Fruit fly (Drosophila melanogaster) whole organism, embryonic: ENCODE measurements around the gene Mrp5.

Experiments
- Aef1 ChIP-seq: fragments of 200-800 bp; sonication (Bioruptor generic); IDR thresholded peaks from 3 replicates; pipeline ENCODE4 v1.3.6; 2022; ENCODE audit warnings: missing biosample characterization, missing genetic modification characterization
- Bgb ChIP-seq: fragments of 200-800 bp; sonication (Bioruptor generic); IDR thresholded peaks from 2 replicates; pipeline ENCODE4 v1.3.6; 2022; ENCODE audit warnings: missing biosample characterization, missing genetic modification characterization; ENCODE audit not compliant: partially characterized antibody
- CG10462 ChIP-seq: fragments of 200-800 bp; sonication (Bioruptor generic); optimal IDR thresholded peaks from 2 replicates; lab custom pipeline; 2016; ENCODE audit warnings: missing biosample characterization, missing genetic modification characterization
- CG10543 ChIP-seq: fragments of 200-800 bp; sonication (Bioruptor generic); optimal IDR thresholded peaks from 3 replicates; lab custom pipeline; 2017; ENCODE audit warnings: missing biosample characterization, mild to moderate bottlenecking, missing genetic modification characterization, moderate library complexity
- CG11085 ChIP-seq: fragments of 200-800 bp; sonication (Bioruptor generic); IDR thresholded peaks from 2 replicates; pipeline ENCODE4 v1.3.6; 2022; ENCODE audit warnings: missing biosample characterization, missing genetic modification characterization
- CG11723 ChIP-seq: fragments of 200-800 bp; sonication (Bioruptor generic); optimal IDR thresholded peaks from 2 replicates; lab custom pipeline; 2017; ENCODE audit warnings: missing biosample characterization, mild to moderate bottlenecking, missing genetic modification characterization
- CG14667 ChIP-seq: fragments of 200-800 bp; sonication (Bioruptor generic); IDR thresholded peaks from 2 replicates; pipeline ENCODE4 v1.3.6; 2022; ENCODE audit warnings: missing biosample characterization, missing genetic modification characterization
- CG14710 ChIP-seq: fragments of 200-800 bp; sonication (Bioruptor generic); optimal IDR thresholded peaks from 3 replicates; lab custom pipeline; 2019; ENCODE audit warnings: missing biosample characterization, mild to moderate bottlenecking, missing genetic modification characterization, moderate library complexity
- CG14860 ChIP-seq: fragments of 200-800 bp; sonication (Bioruptor generic); IDR thresholded peaks from 3 replicates; pipeline ENCODE4 v1.3.6; 2022; ENCODE audit warnings: missing biosample characterization, missing genetic modification characterization; ENCODE audit not compliant: partially characterized antibody
- CG15011 ChIP-seq: fragments of 200-800 bp; sonication (Bioruptor generic); optimal IDR thresholded peaks from 3 replicates; lab custom pipeline; 2018; ENCODE audit warnings: missing biosample characterization, mild to moderate bottlenecking, missing genetic modification characterization
- CG1529 ChIP-seq: fragments of 200-800 bp; sonication (Bioruptor generic); optimal IDR thresholded peaks from 3 replicates; lab custom pipeline; 2018; ENCODE audit warnings: missing biosample characterization, missing genetic modification characterization
- CG15601 ChIP-seq: fragments of 200-800 bp; sonication (Bioruptor generic); optimal IDR thresholded peaks from 3 replicates; lab custom pipeline; 2019; ENCODE audit warnings: missing biosample characterization, mild to moderate bottlenecking, missing genetic modification characterization, moderate library complexity
- CG1603 ChIP-seq: fragments of 200-800 bp; sonication (Bioruptor generic); optimal IDR thresholded peaks from 2 replicates; lab custom pipeline; 2019; ENCODE audit warnings: missing biosample characterization, mild to moderate bottlenecking, missing genetic modification characterization, moderate library complexity
- CG1792 ChIP-seq: fragments of 200-800 bp; sonication (Bioruptor generic); optimal IDR thresholded peaks from 2 replicates; lab custom pipeline; 2016; ENCODE audit warnings: missing biosample characterization, missing genetic modification characterization
- CG2129 ChIP-seq: fragments of 200-800 bp; sonication (Bioruptor generic); IDR thresholded peaks from 2 replicates; pipeline ENCODE4 v1.3.6; 2022; ENCODE audit warnings: missing biosample characterization, missing genetic modification characterization; ENCODE audit not compliant: partially characterized antibody
- CG2712 ChIP-seq: fragments of 200-800 bp; optimal IDR thresholded peaks from 3 replicates; lab custom pipeline; 2019; ENCODE audit warnings: missing biosample characterization, mild to moderate bottlenecking, missing genetic modification characterization, moderate library complexity
- CG3995 ChIP-seq: fragments of 200-800 bp; sonication (Bioruptor generic); optimal IDR thresholded peaks from 3 replicates; lab custom pipeline; 2016; ENCODE audit warnings: missing biosample characterization, missing genetic modification characterization
- CG42726 ChIP-seq: fragments of 200-800 bp; sonication (Bioruptor generic); IDR thresholded peaks from 2 replicates; pipeline ENCODE4 v1.3.6; 2022; ENCODE audit warnings: missing biosample characterization, missing genetic modification characterization; ENCODE audit not compliant: partially characterized antibody
- CG4360 ChIP-seq: fragments of 200-800 bp; sonication (Bioruptor generic); IDR thresholded peaks from 2 replicates; pipeline ENCODE4 v1.3.6; 2022; ENCODE audit warnings: missing biosample characterization, missing genetic modification characterization
- CG8944 ChIP-seq: fragments of 200-800 bp; sonication (Bioruptor generic); optimal IDR thresholded peaks from 3 replicates; lab custom pipeline; 2016; ENCODE audit warnings: missing biosample characterization, missing genetic modification characterization
- D19B ChIP-seq: fragments of 200-800 bp; sonication (Bioruptor generic); optimal IDR thresholded peaks from 2 replicates; lab custom pipeline; 2017; ENCODE audit warnings: missing biosample characterization, mild to moderate bottlenecking, missing genetic modification characterization
- Doc2 ChIP-seq: fragments of 200-800 bp; sonication (Bioruptor generic); IDR thresholded peaks from 2 replicates; pipeline ENCODE4 v1.3.6; 2022; ENCODE audit warnings: missing biosample characterization, missing genetic modification characterization
- Dref ChIP-seq: fragments of 200-800 bp; sonication (Bioruptor generic); IDR thresholded peaks from 2 replicates; pipeline ENCODE4 v1.3.6; 2022; ENCODE audit warnings: missing biosample characterization, missing genetic modification characterization
- E2f1 ChIP-seq: fragments of 200-800 bp; sonication (Bioruptor generic); IDR thresholded peaks from 2 replicates; pipeline ENCODE4 v1.3.6; 2022; ENCODE audit warnings: missing biosample characterization, missing genetic modification characterization
- Fer2 ChIP-seq: fragments of 200-800 bp; sonication (Bioruptor generic); optimal IDR thresholded peaks from 2 replicates; lab custom pipeline; 2018; ENCODE audit warnings: missing biosample characterization, mild to moderate bottlenecking, missing genetic modification characterization, moderate library complexity
- HLH4C ChIP-seq: fragments of 200-800 bp; sonication (Bioruptor generic); IDR thresholded peaks from 3 replicates; pipeline ENCODE4 v1.3.6; 2022; ENCODE audit warnings: missing biosample characterization, missing genetic modification characterization; ENCODE audit not compliant: partially characterized antibody
- Hr39 ChIP-seq: fragments of >200 bp; optimal IDR thresholded peaks from 2 replicates; lab custom pipeline; 2017
- Hr51 ChIP-seq, 2 experiments: fragments of 200-800 bp; sonication (Bioruptor generic); optimal IDR thresholded peaks; 2 replicates in 1 of 2; 3 replicates in 1 of 2; lab custom pipeline; 2016 to 2018; ENCODE audit warnings: missing biosample characterization in 2 of 2, missing genetic modification characterization in 2 of 2, mild to moderate bottlenecking in 1 of 2, moderate library complexity in 1 of 2
- Meics ChIP-seq: fragments of 200-800 bp; sonication (Bioruptor generic); optimal IDR thresholded peaks from 2 replicates; lab custom pipeline; 2017; ENCODE audit warnings: missing biosample characterization, mild to moderate bottlenecking, missing genetic modification characterization
- Mrtf ChIP-seq: fragments of 200-800 bp; sonication (Bioruptor generic); IDR thresholded peaks from 3 replicates; pipeline ENCODE4 v1.3.6; 2022; ENCODE audit warnings: missing biosample characterization, missing genetic modification characterization
- Opbp ChIP-seq: fragments of 200-800 bp; sonication (Bioruptor generic); IDR thresholded peaks from 3 replicates; pipeline ENCODE4 v1.3.6; 2022; ENCODE audit warnings: missing biosample characterization, missing genetic modification characterization; ENCODE audit not compliant: partially characterized antibody
- Sox102F ChIP-seq: fragments of 200-800 bp; sonication (Bioruptor generic); optimal IDR thresholded peaks from 2 replicates; lab custom pipeline; 2018; ENCODE audit warnings: missing biosample characterization, mild to moderate bottlenecking, missing genetic modification characterization, moderate library complexity
- TFAM ChIP-seq: fragments of 200-800 bp; sonication (Bioruptor generic); optimal IDR thresholded peaks from 2 replicates; lab custom pipeline; 2017; ENCODE audit warnings: missing biosample characterization, missing genetic modification characterization, inconsistent platforms
- Xrp1 ChIP-seq: fragments of 200-800 bp; sonication (Bioruptor generic); IDR thresholded peaks from 2 replicates; pipeline ENCODE4 v1.3.6; 2022; ENCODE audit warnings: missing biosample characterization, missing genetic modification characterization
- dmrt11E ChIP-seq: fragments of 200-800 bp; sonication (Bioruptor generic); optimal IDR thresholded peaks from 3 replicates; lab custom pipeline; 2018; ENCODE audit warnings: missing biosample characterization, mild to moderate bottlenecking, missing genetic modification characterization, moderate library complexity
- dmrt99B ChIP-seq: fragments of 200-800 bp; sonication (Bioruptor generic); optimal IDR thresholded peaks from 2 replicates; lab custom pipeline; 2018; ENCODE audit warnings: missing biosample characterization, mild to moderate bottlenecking, missing genetic modification characterization, moderate library complexity
- emc ChIP-seq: fragments of 200-800 bp; sonication (Bioruptor generic); optimal IDR thresholded peaks from 2 replicates; lab custom pipeline; 2016; ENCODE audit warnings: missing biosample characterization, missing genetic modification characterization
- eve ChIP-seq, 2 experiments: fragments of >200 bp; optimal IDR thresholded peaks; 2 replicates each; lab custom pipeline; 2017; ENCODE audit warnings: missing biosample characterization in 2 of 2, missing genetic modification characterization in 2 of 2
- gcm2 ChIP-seq: fragments of 200-800 bp; sonication (Bioruptor generic); optimal IDR thresholded peaks from 2 replicates; lab custom pipeline; 2016; ENCODE audit warnings: missing biosample characterization, missing genetic modification characterization
- her ChIP-seq: fragments of 200-800 bp; sonication (Bioruptor generic); optimal IDR thresholded peaks from 2 replicates; lab custom pipeline; 2016; ENCODE audit warnings: missing biosample characterization, missing genetic modification characterization
- ind ChIP-seq: fragments of 200-800 bp; sonication (Bioruptor generic); optimal IDR thresholded peaks from 3 replicates; lab custom pipeline; 2016; ENCODE audit warnings: missing biosample characterization, missing genetic modification characterization
- inv ChIP-seq: fragments of 200-800 bp; sonication (Bioruptor generic); IDR thresholded peaks from 2 replicates; pipeline ENCODE4 v1.3.6; 2022; ENCODE audit warnings: missing biosample characterization, missing genetic modification characterization; ENCODE audit not compliant: partially characterized antibody
- org-1 ChIP-seq: fragments of 200-800 bp; sonication (Bioruptor generic); optimal IDR thresholded peaks from 2 replicates; lab custom pipeline; 2017; ENCODE audit warnings: missing biosample characterization, missing genetic modification characterization
- pros ChIP-seq: fragments of 200-800 bp; sonication (Bioruptor generic); optimal IDR thresholded peaks from 3 replicates; lab custom pipeline; 2019; ENCODE audit warnings: missing biosample characterization, mild to moderate bottlenecking, missing genetic modification characterization, moderate library complexity
- psq ChIP-seq: fragments of 200-800 bp; sonication (Bioruptor generic); optimal IDR thresholded peaks from 2 replicates; lab custom pipeline; 2017; ENCODE audit warnings: missing biosample characterization, missing genetic modification characterization
- sd ChIP-seq: fragments of 200-800 bp; sonication (Bioruptor generic); optimal IDR thresholded peaks from 3 replicates; lab custom pipeline; 2018; ENCODE audit warnings: missing biosample characterization, mild to moderate bottlenecking, missing genetic modification characterization, moderate library complexity
- seq ChIP-seq: fragments of 200-800 bp; sonication (Bioruptor generic); IDR thresholded peaks from 2 replicates; pipeline ENCODE4 v1.3.6; 2022; ENCODE audit warnings: missing biosample characterization, missing genetic modification characterization
- sob ChIP-seq: fragments of 200-800 bp; sonication (Bioruptor generic); IDR thresholded peaks from 2 replicates; pipeline ENCODE4 v1.3.6; 2022; ENCODE audit warnings: missing biosample characterization, missing genetic modification characterization
- twi ChIP-seq: fragments of 200-800 bp; optimal IDR thresholded peaks from 2 replicates; lab custom pipeline; 2019; ENCODE audit warnings: missing biosample characterization, mild to moderate bottlenecking, missing genetic modification characterization, moderate library complexity

Mrp5 gene

DNA sequence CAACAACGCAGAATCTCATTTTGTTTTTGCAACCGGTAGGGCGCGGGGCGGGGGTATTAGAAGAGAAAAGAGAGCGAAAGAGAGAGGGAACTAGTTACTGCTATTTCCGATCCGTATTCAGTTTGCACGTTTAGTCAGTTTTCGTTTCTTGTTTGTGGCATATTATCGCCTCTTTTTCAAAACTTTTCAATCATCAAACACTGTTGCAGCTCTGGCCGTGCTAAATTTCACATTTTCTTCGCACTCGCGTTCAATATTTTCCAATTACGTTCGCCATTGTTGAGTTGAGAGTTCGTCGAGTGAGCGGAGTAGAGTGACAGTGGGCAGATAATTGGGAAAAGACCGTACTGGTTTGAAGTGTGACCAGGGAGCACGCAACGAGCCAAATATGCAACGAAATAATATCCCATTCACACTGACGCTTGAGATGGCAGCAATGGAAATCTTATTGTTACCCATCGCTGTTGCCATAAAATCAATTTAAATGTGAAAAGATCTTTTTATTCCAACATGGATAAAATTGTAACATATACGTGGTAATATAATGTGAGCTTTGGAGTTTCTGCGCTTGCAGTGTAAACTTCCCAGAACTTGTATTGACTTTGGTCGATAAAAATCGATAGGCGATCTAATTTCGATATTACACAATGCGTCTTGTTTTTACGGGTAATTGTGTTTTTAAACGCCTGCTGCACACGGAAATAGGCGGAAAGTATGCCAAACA is 14.3 kb downstream of the Mrp5 start, which contains the start of the genes Ire1 and Mrm2 (continued):
- no peak for TF ChIP-seq eve (GFP tag; optimal IDR thresholded peaks at IDR 0.05; lab: Kevin White, UChicago)
- peak; percentile 83 for TF ChIP-seq ind (GFP tag; lab: Kevin White, UChicago)
- TF ChIP-seq sd: peak; percentile 62
- peak; percentile 68 for TF ChIP-seq CG14667
- TF ChIP-seq dmrt11E (tag; lab: Kevin White, UChicago): peak; percentile 83
- TF ChIP-seq CG11085: peak; percentile 72
- peak; percentile 71 for TF ChIP-seq dmrt99B (tag; lab: Kevin White, UChicago)
- TF ChIP-seq seq (GFP tag; lab: Robert Waterston, UW): peak; percentile 29; the same call in 1 of the 2 replicates
- peak; percentile 78 for TF ChIP-seq gcm2 (GFP tag; lab: Kevin White, UChicago)
- peak; percentile 64; the same call in 1 of the 2 replicates for TF ChIP-seq Xrp1
- TF ChIP-seq pros (GFP tag; lab: Kevin White, UChicago): no peak
- peak; percentile 82 for TF ChIP-seq CG15601 (tag; lab: Kevin White, UChicago)
- peak; percentile 83 for TF ChIP-seq CG2712 (tag; lab: Kevin White, UChicago)
- TF ChIP-seq CG15011 (GFP tag; lab: Kevin White, UChicago): peak; percentile 26
- peak; percentile 78 for TF ChIP-seq Sox102F
- TF ChIP-seq CG10543 (GFP tag; lab: Kevin White, UChicago): peak; percentile 66
- TF ChIP-seq Bgb (GFP tag; lab: Robert Waterston, UW): peak; percentile 61
- peak; percentile 48 for TF ChIP-seq CG3995 (GFP tag; lab: Kevin White, UChicago)
- TF ChIP-seq E2f1 (GFP tag; lab: Robert Waterston, UW): peak; percentile 79
- TF ChIP-seq Dref: peak; percentile 73
- TF ChIP-seq HLH4C (GFP tag; lab: Robert Waterston, UW): peak; percentile 74
- no peak for TF ChIP-seq Doc2
- peak; percentile 68 for TF ChIP-seq Meics (GFP tag; lab: Kevin White, UChicago)
- peak; percentile 47 for TF ChIP-seq CG11723 (GFP tag; lab: Kevin White, UChicago)
- no peak for TF ChIP-seq org-1 (GFP tag; lab: Kevin White, UChicago)
- TF ChIP-seq CG8944 (GFP tag; lab: Kevin White, UChicago): peak; percentile 84
- TF ChIP-seq Fer2 (tag; lab: Kevin White, UChicago): peak; percentile 50
- peak; percentile 86 for TF ChIP-seq sob (GFP tag; lab: Robert Waterston, UW)
- peak; percentile 53 for TF ChIP-seq CG10462 (GFP tag; lab: Kevin White, UChicago)
- peak; percentile 52 for TF ChIP-seq CG1792 (GFP tag; lab: Kevin White, UChicago)
- TF ChIP-seq Opbp (GFP tag; lab: Robert Waterston, UW): peak; percentile 50; the same call in 2 of the 3 replicates
- peak; percentile 77 for TF ChIP-seq Aef1
- TF ChIP-seq her (GFP tag; lab: Kevin White, UChicago): peak; percentile 81
- peak; percentile 74 for TF ChIP-seq inv
- TF ChIP-seq CG42726 (GFP tag; lab: Robert Waterston, UW): no peak
- TF ChIP-seq psq (GFP tag; lab: Kevin White, UChicago): peak; percentile 53
- peak; percentile 34 for TF ChIP-seq D19B (GFP tag; lab: Kevin White, UChicago)
- no peak for TF ChIP-seq TFAM (GFP tag; lab: Kevin White, UChicago)
- no peak for TF ChIP-seq Hr39 (lab: Kevin White, UChicago)
- TF ChIP-seq twi (tag; lab: Kevin White, UChicago): peak; percentile 71
- peak; percentile 71; the same call in 2 of the 3 replicates for TF ChIP-seq CG14860 (GFP tag; lab: Robert Waterston, UW)
- 0 out of 2 replicates have a peak, but pooled peaks have one; percentile 22 for TF ChIP-seq CG4360 (GFP tag; lab: Robert Waterston, UW)
- peak; percentile 80 for TF ChIP-seq Mrtf (GFP tag; lab: Robert Waterston, UW)
- TF ChIP-seq Hr51 (GFP tag; optimal IDR thresholded peaks at IDR 0.05; lab: Kevin White, UChicago): peak; percentile 72 to 78
- TF ChIP-seq CG1603 (tag; lab: Kevin White, UChicago): peak; percentile 94
- TF ChIP-seq CG14710 (tag; lab: Kevin White, UChicago): peak; percentile 94
- TF ChIP-seq CG2129: peak; percentile 24; the same call in 1 of the 2 replicates
- TF ChIP-seq emc (GFP tag; lab: Kevin White, UChicago): peak; percentile 75
- TF ChIP-seq CG1529 (GFP tag; lab: Kevin White, UChicago): no peak
